Worm (Caenorhabditis elegans) whole organism, L1 larva: ENCODE results near the gene plrg-1.

Experiments
- C16A3.4 ChIP-seq: fragments of 150-350 bp; optimal IDR thresholded peaks from 2 replicates; lab custom pipeline; 2014; ENCODE audit warnings: missing biosample characterization, missing genetic modification characterization
- Y116A8C.19 ChIP-seq: sonication (generic microtip); optimal IDR thresholded peaks from 2 replicates; lab custom pipeline; 2016; ENCODE audit warnings: missing compliant biosample characterization, missing genetic modification characterization, borderline replicate concordance
- ceh-63 ChIP-seq: fragments of 200-800 bp; sonication (Bioruptor generic); optimal IDR thresholded peaks from 2 replicates; lab custom pipeline; 2018; ENCODE audit warnings: mild to moderate bottlenecking, missing genetic modification characterization, missing compliant biosample characterization
- ceh-8 ChIP-seq: fragments of 200-800 bp; sonication (Bioruptor generic); optimal IDR thresholded peaks from 2 replicates; lab custom pipeline; 2018; ENCODE audit warnings: mild to moderate bottlenecking, missing genetic modification characterization, moderate library complexity, missing compliant biosample characterization
- ceh-90 ChIP-seq: sonication (generic microtip); optimal IDR thresholded peaks from 2 replicates; lab custom pipeline; 2016; ENCODE audit warnings: missing genetic modification characterization, missing compliant biosample characterization
- dsc-1 ChIP-seq: sonication (generic microtip); optimal IDR thresholded peaks from 2 replicates; lab custom pipeline; 2016; ENCODE audit warnings: mild to moderate bottlenecking, missing genetic modification characterization, missing compliant biosample characterization
- egl-27 ChIP-seq, 2 experiments: fragments of 150-350 bp in 1 of 2; sonication (generic microtip); optimal IDR thresholded peaks; 3 replicates each; lab custom pipeline; 2017 to 2018; ENCODE audit warnings: missing biosample characterization in 2 of 2, missing genetic modification characterization in 2 of 2, missing genetic modification reagents in 2 of 2
- ets-5 ChIP-seq: fragments of 200-800 bp; sonication (Bioruptor generic); IDR thresholded peaks from 2 replicates; pipeline ENCODE4 v1.3.6; 2022; ENCODE audit warnings: missing genetic modification characterization, missing compliant biosample characterization
- fkh-10 ChIP-seq: sonication (generic microtip); optimal IDR thresholded peaks from 2 replicates; lab custom pipeline; 2017; ENCODE audit warnings: missing biosample characterization, missing genetic modification reagents, missing genetic modification characterization
- fkh-8 ChIP-seq: sonication (generic microtip); optimal IDR thresholded peaks from 2 replicates; lab custom pipeline; 2016; ENCODE audit warnings: mild to moderate bottlenecking, missing genetic modification characterization, missing compliant biosample characterization
- hlh-17 ChIP-seq: fragments of 200-800 bp; sonication (Bioruptor generic); optimal IDR thresholded peaks from 2 replicates; lab custom pipeline; 2018; ENCODE audit warnings: missing genetic modification characterization, mild to moderate bottlenecking, missing compliant biosample characterization, moderate library complexity, borderline replicate concordance
- hpl-2 ChIP-seq: fragments of 150-350 bp; optimal IDR thresholded peaks from 2 replicates; lab custom pipeline; 2014; ENCODE audit warnings: missing biosample characterization, missing genetic modification reagents, missing genetic modification characterization
- isw-1 ChIP-seq: fragments of 200-800 bp; sonication (Bioruptor generic); IDR thresholded peaks from 2 replicates; pipeline ENCODE4 v1.3.6; 2022; ENCODE audit warnings: missing genetic modification characterization, missing compliant biosample characterization
- jun-1 ChIP-seq: fragments of 150-350 bp; optimal IDR thresholded peaks from 2 replicates; lab custom pipeline; 2014; ENCODE audit warnings: missing biosample characterization, missing genetic modification reagents, missing genetic modification characterization
- lin-13 ChIP-seq: fragments of 150-350 bp; optimal IDR thresholded peaks from 2 replicates; lab custom pipeline; 2014; ENCODE audit warnings: missing biosample characterization, missing genetic modification reagents, missing genetic modification characterization
- lin-14 ChIP-seq: fragments of 200-800 bp; sonication (Bioruptor generic); optimal IDR thresholded peaks from 2 replicates; lab custom pipeline; 2018; ENCODE audit warnings: mild to moderate bottlenecking, missing genetic modification characterization, moderate library complexity, missing compliant biosample characterization
- lin-35 ChIP-seq, 2 experiments: fragments of 150-350 bp; optimal IDR thresholded peaks; 2 replicates each; lab custom pipeline; 2014; ENCODE audit warnings: missing biosample characterization in 2 of 2, missing genetic modification characterization in 2 of 2, missing genetic modification reagents in 2 of 2
- lin-39 ChIP-seq: fragments of 150-350 bp; optimal IDR thresholded peaks from 2 replicates; lab custom pipeline; 2014; ENCODE audit warnings: missing biosample characterization, missing genetic modification reagents, missing genetic modification characterization
- mep-1 ChIP-seq: fragments of 150-350 bp; optimal IDR thresholded peaks from 2 replicates; lab custom pipeline; 2014; ENCODE audit warnings: missing biosample characterization, missing genetic modification characterization
- nhr-11 ChIP-seq: fragments of 150-350 bp; optimal IDR thresholded peaks from 2 replicates; lab custom pipeline; 2014; ENCODE audit warnings: missing biosample characterization, missing genetic modification characterization
- nhr-19 ChIP-seq: fragments of 200-800 bp; sonication (Bioruptor generic); conservative IDR thresholded peaks from 2 replicates; pipeline ENCODE4 v1.3.6; 2022; ENCODE audit warnings: missing genetic modification characterization, missing compliant biosample characterization
- nhr-20 ChIP-seq: sonication (generic microtip); optimal IDR thresholded peaks from 2 replicates; lab custom pipeline; 2016; ENCODE audit warnings: mild to moderate bottlenecking, missing genetic modification characterization, missing compliant biosample characterization
- nhr-28 ChIP-seq: fragments of 150-350 bp; optimal IDR thresholded peaks from 2 replicates; lab custom pipeline; 2014; ENCODE audit warnings: missing biosample characterization, missing genetic modification characterization
- pag-3 ChIP-seq: sonication (generic microtip); optimal IDR thresholded peaks from 2 replicates; lab custom pipeline; 2017; ENCODE audit warnings: missing genetic modification characterization, mild to moderate bottlenecking, missing compliant biosample characterization, antibody characterized with exemption, borderline replicate concordance; ENCODE audit not compliant: insufficient read depth
- pqm-1 ChIP-seq: sonication (generic microtip); optimal IDR thresholded peaks from 3 replicates; lab custom pipeline; 2017; ENCODE audit warnings: missing biosample characterization, missing genetic modification characterization
- rnt-1 ChIP-seq: sonication (generic microtip); optimal IDR thresholded peaks from 2 replicates; lab custom pipeline; 2016; ENCODE audit warnings: mild to moderate bottlenecking, missing genetic modification characterization, moderate library complexity, missing compliant biosample characterization
- skn-1 ChIP-seq: fragments of 150-350 bp; optimal IDR thresholded peaks from 2 replicates; lab custom pipeline; 2014; ENCODE audit warnings: missing biosample characterization, missing genetic modification characterization
- tlp-1 ChIP-seq: fragments of 150-350 bp; optimal IDR thresholded peaks from 2 replicates; lab custom pipeline; 2014; ENCODE audit warnings: missing biosample characterization, missing genetic modification characterization
- unc-130 ChIP-seq: fragments of 150-350 bp; optimal IDR thresholded peaks from 2 replicates; lab custom pipeline; 2017; ENCODE audit warnings: missing biosample characterization, missing genetic modification characterization, inconsistent platforms
- vab-15 ChIP-seq: sonication (generic microtip); optimal IDR thresholded peaks from 2 replicates; lab custom pipeline; 2017; ENCODE audit warnings: missing genotype, mild to moderate bottlenecking, missing genetic modification characterization, missing compliant biosample characterization
- zag-1 ChIP-seq: fragments of 150-350 bp; optimal IDR thresholded peaks from 2 replicates; lab custom pipeline; 2014; ENCODE audit warnings: missing biosample characterization, missing genetic modification characterization
- zip-4 ChIP-seq: fragments of 200-800 bp; sonication (Bioruptor generic); optimal IDR thresholded peaks from 2 replicates; lab custom pipeline; 2018; ENCODE audit warnings: mild to moderate bottlenecking, missing genetic modification characterization, moderate library complexity, missing compliant biosample characterization
- ztf-4 ChIP-seq: fragments of 150-350 bp; optimal IDR thresholded peaks from 2 replicates; lab custom pipeline; 2014; ENCODE audit warnings: missing biosample characterization, missing genetic modification characterization

plrg-1 gene

DNA sequence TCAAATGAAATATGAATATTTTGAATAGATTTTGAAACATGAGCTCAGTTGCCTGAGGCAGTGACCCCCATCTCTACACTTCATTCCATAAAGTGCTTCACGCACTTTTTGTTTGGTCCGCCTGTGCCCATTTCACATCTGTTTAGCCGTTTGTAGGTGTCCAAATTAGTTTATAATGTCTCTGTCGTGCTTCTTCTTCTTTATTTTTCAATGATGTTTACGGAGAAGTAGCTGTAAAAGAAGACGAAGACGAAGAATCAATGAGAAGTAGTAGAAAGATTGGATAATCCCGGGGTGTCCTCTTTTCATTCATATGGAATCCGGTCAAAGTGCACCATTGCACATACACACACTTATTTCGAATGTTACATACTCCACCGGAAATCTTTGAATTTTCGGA lies 31.7 kb upstream of the plrg-1 start:
- TF ChIP-seq unc-130, result no peak
- peak; percentile 8 for TF ChIP-seq lin-14 (GFP tag; lab: Kevin White, UChicago)
- no peak for TF ChIP-seq ceh-8

DNA sequence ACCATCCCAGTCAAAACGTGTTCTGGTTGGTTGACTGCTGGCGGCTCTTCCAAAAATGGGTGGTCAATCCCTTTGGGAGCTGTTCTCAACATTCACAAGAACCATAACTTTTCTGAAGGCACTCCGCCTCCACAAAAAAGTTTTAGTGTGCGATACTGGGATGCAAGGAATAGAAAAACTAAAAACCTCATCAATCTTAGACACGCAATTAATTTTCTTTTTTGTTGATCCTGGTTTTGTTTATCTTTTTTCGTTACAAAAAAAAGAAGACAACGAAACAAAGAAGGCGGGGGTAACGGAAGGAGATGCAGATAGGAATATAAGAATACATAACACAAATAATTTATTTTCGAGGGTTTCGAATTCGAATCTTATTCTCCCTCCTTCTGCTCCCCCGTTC lies 30.5 kb upstream of the plrg-1 start:
- TF ChIP-seq rnt-1, result no peak
- TF ChIP-seq lin-14 (GFP tag; lab: Kevin White, UChicago), result peak; percentile 27
- no peak for TF ChIP-seq hpl-2 (GFP tag; lab: Kevin White, UChicago)
- TF ChIP-seq nhr-28, result no peak

DNA sequence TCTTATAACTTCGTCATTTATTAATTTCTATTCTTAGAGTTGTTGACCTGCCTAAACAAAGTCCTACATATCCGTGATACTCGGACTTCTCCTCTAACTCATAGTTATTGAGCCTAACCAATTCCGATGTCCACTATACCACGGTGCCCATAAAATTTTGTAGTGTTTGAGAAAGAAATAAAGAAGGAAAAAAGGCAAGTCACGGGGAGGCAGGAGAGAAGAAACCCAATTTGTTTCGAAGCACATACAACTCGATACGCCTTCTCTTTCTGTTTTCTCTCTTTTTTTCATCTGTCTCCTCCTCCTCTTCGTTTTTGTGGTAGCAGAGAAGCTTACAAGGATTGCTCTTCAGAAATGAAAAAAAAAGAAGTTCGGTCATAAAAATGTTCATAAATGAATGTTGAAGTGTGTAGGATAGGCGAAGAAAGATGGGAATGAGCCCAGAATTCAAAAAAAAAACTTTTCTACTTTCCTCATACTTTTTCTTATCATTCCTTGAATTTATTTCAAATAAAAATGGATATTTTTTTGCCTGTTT lies 27.0 kb upstream of the plrg-1 start:
- TF ChIP-seq egl-27 (tag; optimal IDR thresholded peaks at IDR 0.05; lab: Kevin White, UChicago), result no peak
- TF ChIP-seq vab-15 (tag; lab: Kevin White, UChicago), result no peak
- peak; percentile 62 for TF ChIP-seq lin-14 (GFP tag; lab: Kevin White, UChicago)
- TF ChIP-seq lin-39, result no peak
- TF ChIP-seq mep-1, result peak; percentile 8
- TF ChIP-seq lin-13 (GFP tag; lab: Kevin White, UChicago), result no peak
- peak; percentile 15 for TF ChIP-seq fkh-10 (GFP tag; lab: Kevin White, UChicago)
- no peak for TF ChIP-seq hlh-17 (GFP tag; lab: Kevin White, UChicago)
- TF ChIP-seq lin-35 (GFP tag; optimal IDR thresholded peaks at IDR 0.05; lab: Kevin White, UChicago), result no peak
- no peak for TF ChIP-seq nhr-28
- TF ChIP-seq Y116A8C.19 (tag; lab: Kevin White, UChicago), result no peak

DNA sequence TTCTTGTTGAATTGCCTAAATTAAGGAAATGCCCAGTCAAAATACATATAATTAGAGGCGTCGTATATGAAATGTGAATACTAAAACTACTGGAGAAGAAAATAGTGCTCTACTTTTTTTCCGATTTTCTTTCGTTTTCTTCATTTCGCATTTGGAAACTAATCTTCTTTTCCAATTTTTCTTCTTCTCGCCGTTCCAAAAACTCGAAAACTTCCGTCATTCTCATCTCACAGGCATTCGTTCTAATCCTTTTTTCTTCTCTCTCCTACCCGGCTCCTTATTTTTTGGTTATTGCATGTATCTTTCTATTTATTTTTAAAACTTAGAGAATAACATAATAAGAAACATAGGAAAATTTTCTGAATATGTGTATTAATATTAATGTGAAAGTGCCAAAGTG lies 25.1 kb upstream of the plrg-1 start:
- TF ChIP-seq vab-15 (tag; lab: Kevin White, UChicago), result no peak
- TF ChIP-seq pqm-1, result no peak
- TF ChIP-seq skn-1 (tag; lab: Kevin White, UChicago), result no peak
- no peak for TF ChIP-seq jun-1 (tag; lab: Kevin White, UChicago)

DNA sequence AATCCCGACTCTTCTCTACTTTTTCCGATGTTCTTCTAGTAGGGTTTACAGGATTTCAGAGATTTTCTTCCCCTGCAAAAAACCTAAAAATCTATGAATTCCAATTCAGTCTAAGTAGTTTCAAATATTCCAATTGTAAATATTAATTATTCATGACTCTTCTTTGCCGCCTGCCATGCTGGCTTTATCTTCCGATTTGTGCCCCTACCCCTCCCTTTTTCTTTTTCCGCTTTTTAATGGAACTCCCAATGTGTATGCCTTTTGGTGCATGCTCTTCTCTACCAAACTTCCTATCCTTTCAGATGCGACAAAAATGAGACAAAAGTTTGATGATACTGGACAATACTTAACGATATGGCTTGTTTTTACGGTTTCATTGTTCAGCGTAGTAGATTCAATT lies 17.0 kb upstream of the plrg-1 start, which contains the start of gene nrx-1:
Gene nrx-1 (plus strand): TSS at position 301 of the 400 bp plus-strand sequence.
- TF ChIP-seq C16A3.4 (tag; lab: Kevin White, UChicago) (no peak), lin-35 (GFP tag; optimal IDR thresholded peaks at IDR 0.05; lab: Kevin White, UChicago) (no peak), zip-4 (no peak), tlp-1 (tag; lab: Kevin White, UChicago) (no peak), pag-3 (tag; lab: Kevin White, UChicago) (no peak), Y116A8C.19 (tag; lab: Kevin White, UChicago) (no peak), ztf-4 (tag; lab: Kevin White, UChicago) (no peak), zag-1 (no peak), nhr-19 (no peak), ets-5 (GFP tag; lab: Robert Waterston, UW) (no peak), ceh-8 (no peak), nhr-20 (tag; lab: Kevin White, UChicago) (no peak), rnt-1 (no peak), lin-13 (GFP tag; lab: Kevin White, UChicago) (no peak), ceh-63 (GFP tag; lab: Kevin White, UChicago) (no peak), isw-1 (GFP tag; lab: Robert Waterston, UW) (no peak), fkh-8 (tag; lab: Kevin White, UChicago) (no peak), nhr-11 (no peak), dsc-1 (tag; lab: Kevin White, UChicago) (no peak)

DNA sequence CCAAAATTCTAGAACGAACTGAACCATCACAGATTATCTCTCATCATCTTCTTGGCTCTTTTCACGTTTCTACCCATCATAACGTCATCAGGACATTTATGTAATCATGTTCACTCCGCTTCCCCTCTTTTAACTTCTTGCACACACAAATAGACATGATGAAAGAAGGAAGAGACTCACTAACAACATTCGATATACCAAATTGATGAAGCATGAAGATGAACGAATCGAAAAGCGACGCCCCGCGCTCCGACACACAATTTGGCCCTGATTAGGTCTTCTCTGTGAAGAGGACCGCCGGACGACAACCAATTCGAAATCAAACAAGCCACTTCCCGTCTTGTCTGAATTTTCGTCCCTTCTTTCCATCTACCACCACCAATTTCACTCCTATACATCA lies 10.8 kb upstream of the plrg-1 start:
- TF ChIP-seq lin-14 (GFP tag; lab: Kevin White, UChicago), result peak; percentile 52
- no peak for TF ChIP-seq pag-3 (tag; lab: Kevin White, UChicago)
- TF ChIP-seq ceh-90 (tag; lab: Kevin White, UChicago), result no peak
